Worm (Caenorhabditis elegans) whole organism, dauer: ENCODE results near the gene srxa-4.

Source experiments
- unc-62 ChIP-seq: sonication (generic microtip); optimal IDR thresholded peaks from 2 replicates; lab custom pipeline; 2017; ENCODE audit warnings: missing biosample characterization, missing genetic modification reagents, missing genetic modification characterization

The srxa-4 gene

DNA sequence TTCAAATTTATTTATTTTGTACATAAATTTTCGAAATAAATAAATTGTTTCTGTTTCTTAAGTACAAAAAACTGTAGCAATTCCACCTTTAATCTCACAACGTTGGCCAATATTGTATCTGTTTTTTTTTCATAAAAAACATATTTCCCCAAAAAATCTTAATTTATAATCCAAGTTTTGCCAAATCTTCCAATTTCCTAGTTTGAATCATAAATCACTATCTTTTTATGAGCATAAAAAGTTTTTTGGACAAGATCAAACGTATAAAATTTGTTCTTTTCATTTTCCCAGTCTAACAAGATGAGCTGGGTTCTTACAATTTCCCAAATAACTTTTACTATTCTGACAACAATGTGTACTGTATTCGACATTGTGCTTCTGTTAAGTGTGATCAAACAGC, at the start of gene srxa-4:
TSS of gene srxa-4 (plus strand) at position 301 of the 400 bp plus-strand sequence.
- no peak for TF ChIP-seq unc-62

ce11 chrV:7374090-7374489, 46.2 kb upstream of the srxa-4 start, which contains the start of gene srx-56:
TSS of gene srx-56 (plus strand) at chrV:7374390.
- no peak for TF ChIP-seq unc-62

DNA sequence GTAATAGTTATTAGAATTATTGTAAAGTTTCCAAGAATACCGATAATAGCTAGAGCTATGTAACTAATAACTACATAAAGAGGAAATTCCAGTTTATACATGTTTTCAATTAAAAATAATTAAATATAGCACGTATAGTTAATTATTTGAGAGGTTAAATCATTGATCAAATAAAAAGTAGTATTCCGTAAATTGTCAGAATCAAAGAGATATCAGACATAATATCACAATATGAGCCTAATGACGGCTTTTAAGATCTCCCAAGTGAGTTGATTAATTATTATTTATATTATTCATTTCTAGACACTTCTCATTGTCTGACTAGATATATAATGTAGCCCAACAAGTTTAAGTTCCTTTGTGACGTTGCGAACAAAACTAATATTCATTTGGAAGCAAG, 40.9 kb upstream of the srxa-4 start, which contains the start of gene srsx-24:
TSS of gene srsx-24 (minus strand) at position 101 of the 400 bp plus-strand sequence.
- TF ChIP-seq unc-62 = no peak

DNA sequence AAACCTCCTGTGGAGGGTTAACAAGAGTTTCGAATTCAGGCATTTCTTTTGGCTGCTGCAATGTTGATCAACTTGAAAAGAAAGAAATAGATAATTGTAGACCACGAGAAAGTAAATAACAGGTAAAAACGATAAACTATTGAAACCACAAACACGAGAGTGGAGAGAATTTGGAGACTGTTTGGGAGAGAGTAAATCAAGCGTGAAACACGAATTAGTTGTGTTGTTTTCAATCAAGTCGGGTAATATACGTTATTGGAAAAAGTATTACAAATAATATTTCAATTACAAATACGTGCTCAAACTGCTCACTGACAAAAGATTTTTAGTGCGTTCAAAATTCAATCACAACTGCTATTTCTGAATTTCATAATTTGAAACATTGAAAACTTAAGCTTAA, 39.3 kb upstream of the srxa-4 start, which contains the start of gene C03G6.17:
TSS of gene C03G6.17 (minus strand) at position 101 of the 400 bp plus-strand sequence.
- no peak for TF ChIP-seq unc-62

DNA sequence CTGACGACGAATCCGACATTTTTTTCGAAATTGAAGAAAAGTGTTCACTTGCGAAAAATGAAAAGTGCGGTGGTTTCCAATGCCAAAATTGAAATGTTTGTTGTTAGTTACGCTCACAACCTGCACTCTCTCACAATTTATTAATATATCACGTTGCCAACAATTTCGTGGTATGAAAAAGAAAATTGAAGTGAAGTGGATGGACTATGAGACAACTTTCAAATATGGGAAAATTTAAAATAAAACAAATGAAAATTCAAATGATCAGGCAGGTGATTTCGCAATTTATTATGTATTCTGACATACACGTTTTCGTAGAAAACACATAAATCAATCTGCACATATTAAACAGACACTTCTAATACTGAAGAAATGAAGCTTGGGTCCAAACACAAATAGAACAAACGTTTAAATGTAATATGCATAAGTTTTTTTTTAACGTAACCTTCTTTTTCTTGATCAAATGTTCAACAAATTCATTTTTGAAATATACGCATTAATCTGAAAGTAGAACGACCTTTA, 34.1 kb upstream of the srxa-4 start, which contains the start of gene srp-6:
TSS of gene srp-6 (minus strand) at position 51 of the 522 bp plus-strand sequence.
- no peak for TF ChIP-seq unc-62

- TF ChIP-seq unc-62 = no peak
These were observed 32.5 kb upstream of the srxa-4 start, which contains the start of gene C02H6.3 for ce11 chrV:7387755-7388154. TSS of gene C02H6.3 (minus strand) at chrV:7387855.

ce11 chrV:7389771-7390170, 30.5 kb upstream of the srxa-4 start, which contains the start of gene C02H6.1:
TSS of gene C02H6.1 (minus strand) at chrV:7389871.
- TF ChIP-seq unc-62 = no peak

DNA sequence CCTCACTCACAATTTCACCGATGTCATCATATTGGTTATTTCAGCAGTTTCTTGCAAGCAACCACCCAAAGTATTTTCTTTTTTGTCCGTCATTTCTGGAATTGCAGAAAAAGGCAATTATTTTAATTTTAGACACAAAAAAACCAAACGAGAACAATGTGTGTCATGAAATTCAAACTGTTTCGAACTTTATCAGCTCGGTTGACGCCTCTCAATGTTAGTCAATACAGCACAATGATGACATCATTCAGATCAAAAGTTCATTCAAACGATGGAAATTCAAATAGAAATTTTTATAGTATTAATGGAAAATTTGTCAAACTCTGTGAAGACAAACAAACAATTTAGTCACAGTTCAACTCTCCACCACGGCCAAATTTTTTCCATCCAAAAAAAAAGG, 28.3 kb upstream of the srxa-4 start, which contains the start of gene fbxa-105:
TSS of gene fbxa-105 (minus strand) at position 97 of the 400 bp plus-strand sequence.
- TF ChIP-seq unc-62 = no peak

ce11 chrV:7395359-7395758, 24.9 kb upstream of the srxa-4 start, which contains the start of gene srx-9:
TSS of gene srx-9 (minus strand) at chrV:7395459.
- TF ChIP-seq unc-62 = no peak

ce11 chrV:7399202-7399601, 21.1 kb upstream of the srxa-4 start, which contains the start of gene gst-41:
TSS of gene gst-41 (minus strand) at chrV:7399302.
- TF ChIP-seq unc-62 = no peak

- TF ChIP-seq unc-62 = no peak
These were observed 20.2 kb upstream of the srxa-4 start, which contains the start of gene cnc-9 for ce11 chrV:7400095-7400494. TSS of gene cnc-9 (minus strand) at chrV:7400195.

ce11 chrV:7400588-7400987, 19.7 kb upstream of the srxa-4 start, which contains the start of gene srx-60:
TSS of gene srx-60 (plus strand) at chrV:7400888.
- TF ChIP-seq unc-62 = no peak

DNA sequence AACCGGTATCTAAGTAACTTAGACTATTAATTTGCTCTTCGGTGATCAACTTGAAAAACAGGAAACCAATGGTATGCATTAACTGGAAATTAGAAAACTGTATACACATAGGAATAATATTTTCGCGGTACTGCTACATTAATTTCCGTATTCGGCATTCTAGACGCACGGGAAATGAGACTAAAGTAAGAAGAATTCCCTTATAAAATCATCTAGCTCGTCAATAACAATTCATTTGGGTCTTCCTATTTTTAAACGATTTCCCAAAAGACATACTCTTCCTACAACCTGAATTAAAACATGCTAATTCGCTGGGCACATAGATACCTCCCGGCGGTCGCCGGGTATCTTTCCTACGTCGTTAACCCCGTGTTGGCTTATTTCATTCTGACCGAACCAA, 17.9 kb upstream of the srxa-4 start, which contains the start of gene srj-13:
TSS of gene srj-13 (plus strand) at position 301 of the 400 bp plus-strand sequence.
- no peak for TF ChIP-seq unc-62

ce11 chrV:7403501-7403900, 16.8 kb upstream of the srxa-4 start:
- no peak for TF ChIP-seq unc-62

DNA sequence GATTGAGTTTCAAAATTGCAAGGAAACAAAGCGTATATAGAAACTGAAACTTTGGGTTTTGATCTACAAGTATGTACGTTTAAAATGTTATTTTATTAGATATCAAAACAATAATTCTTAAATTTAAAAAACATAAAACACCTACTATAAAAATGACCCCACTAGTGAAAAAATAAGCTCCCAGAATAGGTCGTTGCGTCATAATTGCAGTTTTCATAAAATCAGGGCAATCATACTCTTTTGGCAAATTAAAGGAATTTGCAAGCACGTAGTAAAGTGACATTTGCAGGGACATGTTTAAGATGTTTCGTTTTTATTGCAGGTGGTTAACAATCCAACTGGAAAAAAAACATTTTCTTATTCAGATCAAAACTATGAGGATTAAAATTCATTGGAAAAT, 11.7 kb upstream of the srxa-4 start, which contains the start of gene srt-6:
TSS of gene srt-6 (minus strand) at position 295 of the 400 bp plus-strand sequence.
- TF ChIP-seq unc-62 = no peak

ce11 chrV:7409599-7409998, 10.7 kb upstream of the srxa-4 start, which contains the start of gene R13D7.2:
TSS of gene R13D7.2 (plus strand) at chrV:7409899.
- TF ChIP-seq unc-62 = no peak

DNA sequence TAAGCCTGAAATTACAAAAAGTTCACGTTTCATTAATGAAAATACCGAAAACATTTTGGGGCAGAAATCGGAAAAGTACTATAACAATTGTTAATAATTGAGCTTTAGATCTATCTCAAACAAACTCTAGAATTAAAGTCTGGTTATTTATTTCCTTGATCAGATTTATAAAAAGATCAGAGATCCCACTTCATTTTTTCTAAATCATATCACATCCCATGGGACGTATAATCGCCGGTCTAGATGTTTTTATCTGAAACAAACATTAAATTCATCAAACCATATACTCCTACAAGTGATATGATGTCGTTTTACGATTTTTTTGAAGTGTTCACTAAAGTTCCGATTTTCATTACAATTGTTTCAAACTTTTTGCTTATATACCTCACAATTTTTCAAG, 8.6 kb upstream of the srxa-4 start, which contains the start of gene str-41:
TSS of gene str-41 (plus strand) at position 301 of the 400 bp plus-strand sequence.
- TF ChIP-seq unc-62 = no peak
